Worm (Caenorhabditis elegans) whole organism, L4 larva: Measurements from ENCODE around the gene clc-19.

ENCODE experiments used
- D1046.2 ChIP-seq: fragments of 200-800 bp; sonication (Bioruptor generic); IDR thresholded peaks from 2 replicates; pipeline ENCODE4 v1.3.6; 2022; ENCODE audit warnings: missing genetic modification characterization, missing compliant biosample characterization
- R02D3.7 ChIP-seq: fragments of 150-350 bp; sonication (generic microtip); optimal IDR thresholded peaks from 3 replicates; lab custom pipeline; 2014; ENCODE audit warnings: missing biosample characterization, missing genetic modification characterization
- T20F7.1 ChIP-seq: fragments of 200-800 bp; sonication (Bioruptor generic); optimal IDR thresholded peaks from 2 replicates; lab custom pipeline; 2018; ENCODE audit warnings: mild to moderate bottlenecking, missing genetic modification characterization, missing compliant biosample characterization
- Y105C5A.15 ChIP-seq: fragments of 200-800 bp; sonication (Bioruptor generic); IDR thresholded peaks from 2 replicates; pipeline ENCODE4 v1.3.6; 2022; ENCODE audit warnings: missing genetic modification characterization, missing compliant biosample characterization
- Y48G9A.11 ChIP-seq: fragments of 200-800 bp; sonication (Bioruptor generic); IDR thresholded peaks from 2 replicates; pipeline ENCODE4 v1.3.6; 2022; ENCODE audit warnings: missing genetic modification reagents, missing genetic modification characterization, missing compliant biosample characterization
- Y75B8A.6 ChIP-seq: fragments of 200-800 bp; sonication (Bioruptor generic); IDR thresholded peaks from 2 replicates; pipeline ENCODE4 v1.3.6; 2022; ENCODE audit warnings: missing genetic modification reagents, missing genetic modification characterization, missing compliant biosample characterization
- ama-1 ChIP-seq: fragments of 150-350 bp; optimal IDR thresholded peaks from 2 replicates; lab custom pipeline; 2014; ENCODE audit warnings: inconsistent platforms, mixed read lengths
- arid-1 ChIP-seq: fragments of 200-800 bp; sonication (Bioruptor generic); conservative IDR thresholded peaks from 2 replicates; pipeline ENCODE4 v1.3.6; 2022; ENCODE audit warnings: missing genetic modification reagents, missing genetic modification characterization, missing compliant biosample characterization
- cey-2 ChIP-seq: sonication (generic microtip); optimal IDR thresholded peaks from 3 replicates; lab custom pipeline; 2017; ENCODE audit warnings: missing genetic modification characterization, mild to moderate bottlenecking, missing compliant biosample characterization, antibody characterized with exemption, borderline replicate concordance; ENCODE audit not compliant: insufficient read depth
- daf-12 ChIP-seq: fragments of 150-350 bp; optimal IDR thresholded peaks from 2 replicates; lab custom pipeline; 2014; ENCODE audit warnings: missing biosample characterization, missing genetic modification reagents, missing genetic modification characterization
- daf-16 ChIP-seq, 3 experiments: sonication (generic microtip); optimal IDR thresholded peaks; 2 replicates each; lab custom pipeline; 2016 to 2017; ENCODE audit warnings: missing genetic modification characterization in 3 of 3, missing genetic modification reagents in 3 of 3, mild to moderate bottlenecking in 2 of 3, missing compliant biosample characterization in 2 of 3, missing biosample characterization in 1 of 3, moderate library complexity in 1 of 3
- dmd-6 ChIP-seq: fragments of 200-800 bp; sonication (Bioruptor generic); IDR thresholded peaks from 2 replicates; pipeline ENCODE4 v1.3.6; 2022; ENCODE audit warnings: missing genetic modification reagents, missing genetic modification characterization, missing compliant biosample characterization
- dve-1 ChIP-seq: sonication (generic microtip); optimal IDR thresholded peaks from 2 replicates; lab custom pipeline; 2017; ENCODE audit warnings: antibody characterized with exemption, mild to moderate bottlenecking, missing genetic modification characterization, missing compliant biosample characterization; ENCODE audit not compliant: insufficient read depth
- fkh-10 ChIP-seq: fragments of 150-350 bp; optimal IDR thresholded peaks from 2 replicates; lab custom pipeline; 2014; ENCODE audit warnings: missing biosample characterization, missing genetic modification reagents, missing genetic modification characterization
- hif-1 ChIP-seq, 2 experiments: sonication (generic microtip); optimal IDR thresholded peaks; 2 replicates each; lab custom pipeline; 2016 to 2017; ENCODE audit warnings: missing compliant biosample characterization in 2 of 2, missing genetic modification characterization in 2 of 2, missing genetic modification reagents in 2 of 2, missing genotype in 2 of 2, mild to moderate bottlenecking in 1 of 2
- hlh-11 ChIP-seq: fragments of 200-800 bp; sonication (Bioruptor generic); optimal IDR thresholded peaks from 2 replicates; lab custom pipeline; 2018; ENCODE audit warnings: mild to moderate bottlenecking, missing genetic modification characterization, missing compliant biosample characterization
- jun-1 ChIP-seq: fragments of 150-350 bp; optimal IDR thresholded peaks from 2 replicates; lab custom pipeline; 2014; ENCODE audit warnings: missing biosample characterization, missing genetic modification reagents, missing genetic modification characterization
- lin-13 ChIP-seq: fragments of 150-350 bp; optimal IDR thresholded peaks from 2 replicates; lab custom pipeline; 2014; ENCODE audit warnings: missing biosample characterization, missing genetic modification reagents, missing genetic modification characterization
- lin-29 ChIP-seq: fragments of 200-800 bp; sonication (Bioruptor generic); IDR thresholded peaks from 2 replicates; pipeline ENCODE4 v1.3.6; 2022; ENCODE audit warnings: missing genetic modification reagents, missing genetic modification characterization, missing compliant biosample characterization
- lin-38 ChIP-seq: fragments of 200-800 bp; sonication (Bioruptor generic); IDR thresholded peaks from 2 replicates; pipeline ENCODE4 v1.3.6; 2022; ENCODE audit warnings: missing genetic modification reagents, missing genetic modification characterization, missing compliant biosample characterization
- lsy-2 ChIP-seq, 2 experiments: fragments of 150-350 bp in 1 of 2; sonication (generic microtip) in 1 of 2; optimal IDR thresholded peaks; 2 replicates each; lab custom pipeline; 2014 to 2017; ENCODE audit warnings: missing biosample characterization in 2 of 2, missing genetic modification characterization in 2 of 2
- madf-9 ChIP-seq: fragments of 200-800 bp; sonication (Bioruptor generic); conservative IDR thresholded peaks from 2 replicates; pipeline ENCODE4 v1.3.6; 2022; ENCODE audit warnings: missing genetic modification reagents, missing genetic modification characterization, missing compliant biosample characterization
- mdl-1 ChIP-seq, 2 experiments: fragments of 150-350 bp in 1 of 2; sonication (generic microtip) in 1 of 2; optimal IDR thresholded peaks; 2 replicates each; lab custom pipeline; 2014 to 2017; ENCODE audit warnings: missing biosample characterization in 2 of 2, missing genetic modification characterization in 2 of 2
- mep-1 ChIP-seq: fragments of 150-350 bp; sonication (generic microtip); optimal IDR thresholded peaks from 3 replicates; lab custom pipeline; 2014; ENCODE audit warnings: missing biosample characterization, missing genetic modification characterization
- mes-2 ChIP-seq: sonication (generic microtip); optimal IDR thresholded peaks from 2 replicates; lab custom pipeline; 2016; ENCODE audit warnings: missing genotype, mild to moderate bottlenecking, missing genetic modification characterization, missing compliant biosample characterization; ENCODE audit not compliant: poor library complexity, severe bottlenecking
- nhr-111 ChIP-seq: fragments of 200-800 bp; sonication (Bioruptor generic); optimal IDR thresholded peaks from 2 replicates; lab custom pipeline; 2018; ENCODE audit warnings: mild to moderate bottlenecking, missing genetic modification characterization, missing compliant biosample characterization
- nhr-237 ChIP-seq: sonication (generic microtip); optimal IDR thresholded peaks from 2 replicates; lab custom pipeline; 2017; ENCODE audit warnings: missing biosample characterization, missing genetic modification characterization
- nhr-41 ChIP-seq: fragments of 200-800 bp; sonication (Bioruptor generic); IDR thresholded peaks from 2 replicates; pipeline ENCODE4 v1.3.6; 2022; ENCODE audit warnings: missing genetic modification reagents, missing genetic modification characterization, missing compliant biosample characterization
- nhr-48 ChIP-seq: sonication (generic microtip); optimal IDR thresholded peaks from 2 replicates; lab custom pipeline; 2016; ENCODE audit warnings: mild to moderate bottlenecking, missing genetic modification characterization, missing compliant biosample characterization
- nhr-6 ChIP-seq: fragments of 150-350 bp; optimal IDR thresholded peaks from 2 replicates; lab custom pipeline; 2014; ENCODE audit warnings: missing biosample characterization, missing genetic modification characterization
- php-3 ChIP-seq: fragments of 200-800 bp; sonication (Bioruptor generic); IDR thresholded peaks from 2 replicates; pipeline ENCODE4 v1.3.6; 2022; ENCODE audit warnings: missing genetic modification reagents, missing genetic modification characterization, missing compliant biosample characterization
- saeg-2 ChIP-seq: fragments of 200-800 bp; sonication (Bioruptor generic); IDR thresholded peaks from 2 replicates; pipeline ENCODE4 v1.3.6; 2022; ENCODE audit warnings: missing genetic modification reagents, missing genetic modification characterization, missing compliant biosample characterization
- sdz-12 ChIP-seq: fragments of 200-800 bp; sonication (Bioruptor generic); optimal IDR thresholded peaks from 2 replicates; lab custom pipeline; 2018; ENCODE audit warnings: mild to moderate bottlenecking, missing genetic modification characterization, missing compliant biosample characterization
- skn-1 ChIP-seq: fragments of 150-350 bp; optimal IDR thresholded peaks from 2 replicates; lab custom pipeline; 2014; ENCODE audit warnings: missing biosample characterization, missing genetic modification characterization
- spr-3 ChIP-seq: fragments of 200-800 bp; sonication (Bioruptor generic); optimal IDR thresholded peaks from 2 replicates; lab custom pipeline; 2018; ENCODE audit warnings: mild to moderate bottlenecking, missing genetic modification characterization, missing compliant biosample characterization
- tra-1 ChIP-seq: fragments of 200-800 bp; sonication (Bioruptor generic); IDR thresholded peaks from 2 replicates; pipeline ENCODE4 v1.3.6; 2022; ENCODE audit warnings: missing genetic modification reagents, missing genetic modification characterization, missing compliant biosample characterization
- unc-130 ChIP-seq: sonication (generic microtip); optimal IDR thresholded peaks from 2 replicates; lab custom pipeline; 2016; ENCODE audit warnings: missing genetic modification reagents, missing genetic modification characterization, missing compliant biosample characterization
- unc-39 ChIP-seq: sonication (generic microtip); optimal IDR thresholded peaks from 2 replicates; lab custom pipeline; 2017; ENCODE audit warnings: missing biosample characterization, missing genetic modification characterization
- unc-62 ChIP-seq, 3 experiments: fragments of 150-350 bp in 1 of 3; sonication (generic microtip); optimal IDR thresholded peaks in 2 of 3; peaks in 1 of 3; 1 replicate in 1 of 3; 2 replicates in 2 of 3; lab custom pipeline; 2014 to 2017; ENCODE audit warnings: missing biosample characterization in 3 of 3, missing genetic modification characterization in 3 of 3, missing genetic modification reagents in 3 of 3, missing genotype in 1 of 3
- zfp-2 ChIP-seq: sonication (generic microtip); optimal IDR thresholded peaks from 2 replicates; lab custom pipeline; 2016; ENCODE audit warnings: mild to moderate bottlenecking, missing genetic modification characterization, missing compliant biosample characterization
- zfp-3 ChIP-seq: fragments of 200-800 bp; sonication (Bioruptor generic); conservative IDR thresholded peaks from 2 replicates; pipeline ENCODE4 v1.3.6; 2022; ENCODE audit warnings: missing genetic modification reagents, missing genetic modification characterization, missing compliant biosample characterization
- zip-11 ChIP-seq: fragments of 200-800 bp; sonication (Bioruptor generic); IDR thresholded peaks from 2 replicates; pipeline ENCODE4 v1.3.6; 2022; ENCODE audit warnings: missing genetic modification characterization, missing compliant biosample characterization
- zip-2 ChIP-seq: fragments of 150-350 bp; optimal IDR thresholded peaks from 2 replicates; lab custom pipeline; 2014; ENCODE audit warnings: missing biosample characterization, missing genetic modification characterization
- ztf-7 ChIP-seq: fragments of 150-350 bp; optimal IDR thresholded peaks from 2 replicates; lab custom pipeline; 2014; ENCODE audit warnings: missing biosample characterization, missing genetic modification characterization

The clc-19 gene

DNA sequence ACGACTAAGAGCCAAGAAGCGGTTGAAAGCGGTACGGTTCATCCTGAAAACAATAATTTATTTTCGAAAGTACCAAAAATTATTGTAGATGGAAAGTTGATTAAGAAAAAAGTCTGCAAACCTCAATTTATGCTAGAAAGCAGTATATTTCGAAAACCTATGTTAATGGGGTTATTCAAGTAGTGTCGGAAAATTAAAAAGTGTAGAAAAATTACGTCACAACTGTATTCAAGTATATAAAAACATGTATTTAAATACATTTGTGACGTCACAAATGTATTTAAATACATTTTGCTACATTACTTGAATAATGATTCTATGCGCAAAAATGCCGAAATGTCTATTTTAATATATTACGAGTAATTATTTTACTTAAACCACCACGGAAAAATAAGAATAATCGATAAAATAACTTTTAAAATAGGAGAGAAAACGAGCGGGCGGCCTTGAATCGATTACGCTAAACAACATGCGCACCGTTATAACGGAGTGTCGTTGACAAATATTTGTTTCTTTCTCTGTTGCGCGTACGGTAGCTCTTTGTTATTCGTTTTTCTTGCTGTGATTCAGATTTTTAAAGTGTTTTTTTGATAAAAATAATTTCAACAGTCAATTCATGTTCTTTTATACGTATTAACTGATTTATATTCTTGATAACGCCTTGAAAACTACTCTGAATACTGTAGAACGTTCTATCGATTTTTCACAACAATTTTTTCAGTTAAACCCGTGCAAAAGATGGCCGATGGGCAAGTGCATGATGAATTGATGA is 37.4 kb upstream of the clc-19 start, which contains the start of the genes F23H11.5 and bra-2 (continued):
- TF ChIP-seq unc-130 (GFP tag; lab: Kevin White, UChicago) = no peak
- no peak for TF ChIP-seq hif-1 (tag; optimal IDR thresholded peaks at IDR 0.05; lab: Kevin White, UChicago)
- TF ChIP-seq lin-29 (GFP tag; lab: Robert Waterston, UW) = no peak
- no peak for TF ChIP-seq unc-39 (tag; lab: Kevin White, UChicago)
- peak; percentile 24 for TF ChIP-seq ama-1 (lab: Kevin White, UChicago)
- TF ChIP-seq zfp-3 = no peak
- TF ChIP-seq Y75B8A.6 (GFP tag; lab: Robert Waterston, UW) = no peak
- no peak for TF ChIP-seq saeg-2
- TF ChIP-seq, all 104 proteins: peak for 7

DNA sequence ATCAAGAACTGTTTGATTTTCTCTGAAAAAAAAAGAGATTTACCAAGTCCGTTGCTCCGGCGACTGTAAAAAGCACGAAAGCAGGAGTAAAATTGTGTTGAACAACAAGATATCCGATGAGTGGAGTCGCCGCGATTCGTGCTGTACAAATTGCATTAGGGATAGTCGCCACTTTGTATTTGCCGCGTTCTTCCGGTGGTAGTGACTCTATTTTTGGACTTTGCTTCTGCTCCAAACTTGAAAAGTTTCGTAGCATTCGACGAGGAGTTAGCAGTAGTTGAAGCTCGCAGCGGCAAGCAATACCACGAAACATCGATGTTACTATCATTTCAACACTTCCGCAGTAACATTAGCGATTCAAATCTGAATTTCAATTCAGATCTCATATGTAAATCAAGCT is 36.2 kb upstream of the clc-19 start, which contains the start of gene crls-1:
Gene crls-1, minus strand, starts transcription at position 363 of the 400 bp plus-strand sequence.
- no peak for TF ChIP-seq mep-1
- TF ChIP-seq Y48G9A.11 (GFP tag; lab: Robert Waterston, UW) = 0 out of 2 replicates have a peak, but pooled peaks have one; percentile 44
- TF ChIP-seq T20F7.1 (GFP tag; lab: Kevin White, UChicago) = peak; percentile 20
- no peak for TF ChIP-seq D1046.2 (GFP tag; lab: Robert Waterston, UW)
- TF ChIP-seq lsy-2 (tag; optimal IDR thresholded peaks at IDR 0.05; lab: Kevin White, UChicago) = no peak
- no peak for TF ChIP-seq hlh-11 (tag; lab: Kevin White, UChicago)
- TF ChIP-seq daf-16 (GFP tag; optimal IDR thresholded peaks at IDR 0.05; lab: Kevin White, UChicago) = no peak
- peak; percentile 13 for TF ChIP-seq daf-16 (tag; optimal IDR thresholded peaks at IDR 0.05; lab: Kevin White, UChicago)
- TF ChIP-seq zip-2 (tag; lab: Kevin White, UChicago) = no peak
- TF ChIP-seq nhr-237 (tag; lab: Kevin White, UChicago) = no peak
- TF ChIP-seq ama-1 (lab: Kevin White, UChicago) = peak; percentile 81
- TF ChIP-seq dmd-6 (GFP tag; lab: Robert Waterston, UW) = 0 out of 2 replicates have a peak, but pooled peaks have one; percentile 9
- TF ChIP-seq tra-1 (GFP tag; lab: Robert Waterston, UW) = 0 out of 2 replicates have a peak, but pooled peaks have one; percentile 39
- 0 out of 2 replicates have a peak, but pooled peaks have one; percentile 6 for TF ChIP-seq arid-1 (GFP tag; lab: Robert Waterston, UW)
- TF ChIP-seq lin-38 (GFP tag; lab: Robert Waterston, UW) = peak; percentile 30; the same call in 1 of the 2 replicates

DNA sequence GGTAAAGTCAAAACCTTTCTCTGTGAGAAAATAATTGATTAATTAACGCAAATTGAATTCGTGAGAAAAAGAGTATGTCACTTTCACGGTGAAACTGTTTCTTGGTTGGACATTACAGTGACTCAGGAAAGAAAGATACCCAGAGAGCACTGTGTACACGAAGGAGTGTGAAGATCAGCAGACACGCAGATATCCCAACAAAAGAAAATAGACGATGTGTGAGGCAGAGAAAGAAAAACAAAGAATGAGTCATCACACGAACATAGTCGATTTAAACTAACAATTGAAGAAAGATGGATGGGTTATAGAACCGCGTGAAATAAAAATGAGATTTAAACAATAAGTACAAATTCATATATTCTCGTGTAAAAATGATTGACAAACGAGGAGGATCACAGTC is 34.6 kb upstream of the clc-19 start:
- TF ChIP-seq daf-12 (tag; lab: Kevin White, UChicago) (no peak), madf-9 (GFP tag; lab: Robert Waterston, UW) (no peak), fkh-10 (GFP tag; lab: Kevin White, UChicago) (no peak), spr-3 (GFP tag; lab: Kevin White, UChicago) (no peak), lin-13 (GFP tag; lab: Kevin White, UChicago) (no peak), lsy-2 (tag; optimal IDR thresholded peaks at IDR 0.05; lab: Kevin White, UChicago) (no peak), php-3 (GFP tag; lab: Robert Waterston, UW) (no peak), unc-62 (GFP tag; optimal IDR thresholded peaks at IDR 0.05 in 1 of 2; lab: Kevin White, UChicago) (peak in 1 of 2 experiments; percentile 95), unc-62 (tag; optimal IDR thresholded peaks at IDR 0.05; lab: Kevin White, UChicago) (no peak), nhr-41 (GFP tag; lab: Robert Waterston, UW) (no peak), Y105C5A.15 (GFP tag; lab: Robert Waterston, UW) (no peak), ztf-7 (tag; lab: Kevin White, UChicago) (no peak), R02D3.7 (tag; lab: Kevin White, UChicago) (no peak), mes-2 (tag; lab: Kevin White, UChicago) (peak; percentile 9), nhr-48 (tag; lab: Kevin White, UChicago) (no peak), nhr-6 (tag; lab: Kevin White, UChicago) (peak; percentile 62), dve-1 (tag; lab: Kevin White, UChicago) (peak; percentile 39), hif-1 (tag; optimal IDR thresholded peaks at IDR 0.05; lab: Kevin White, UChicago) (no peak), zip-11 (GFP tag; lab: Robert Waterston, UW) (no peak), zfp-2 (tag; lab: Kevin White, UChicago) (no peak), mdl-1 (tag; optimal IDR thresholded peaks at IDR 0.05; lab: Kevin White, UChicago) (no peak), skn-1 (tag; lab: Kevin White, UChicago) (no peak), nhr-111 (no peak), cey-2 (no peak), jun-1 (peak; percentile 43), sdz-12 (no peak)
